Fruit fly (Drosophila melanogaster) whole organism, embryonic: ENCODE data around the gene CG3815.

Source experiments
- CG1024 ChIP-seq: fragments of 200-800 bp; sonication (Bioruptor generic); IDR thresholded peaks from 2 replicates; pipeline ENCODE4 v1.3.6; 2022; ENCODE audit warnings: missing biosample characterization, missing genetic modification characterization
- CG11398 ChIP-seq: fragments of 200-800 bp; sonication (Bioruptor generic); optimal IDR thresholded peaks from 2 replicates; lab custom pipeline; 2016; ENCODE audit warnings: missing biosample characterization, missing genetic modification characterization
- CG11696 ChIP-seq: fragments of 200-800 bp; sonication (Bioruptor generic); IDR thresholded peaks from 2 replicates; pipeline ENCODE4 v1.3.6; 2022; ENCODE audit warnings: missing biosample characterization, missing genetic modification characterization
- CG12299 ChIP-seq: fragments of 200-800 bp; sonication (Bioruptor generic); optimal IDR thresholded peaks from 2 replicates; lab custom pipeline; 2018; ENCODE audit warnings: missing biosample characterization, mild to moderate bottlenecking, missing genetic modification characterization
- CG12744 ChIP-seq: fragments of 200-800 bp; sonication (Bioruptor generic); optimal IDR thresholded peaks from 2 replicates; lab custom pipeline; 2016; ENCODE audit warnings: missing biosample characterization, missing genetic modification characterization
- CG14667 ChIP-seq: fragments of 200-800 bp; sonication (Bioruptor generic); IDR thresholded peaks from 2 replicates; pipeline ENCODE4 v1.3.6; 2022; ENCODE audit warnings: missing biosample characterization, missing genetic modification characterization
- CG14965 ChIP-seq: fragments of 200-800 bp; sonication (Bioruptor generic); optimal IDR thresholded peaks from 2 replicates; lab custom pipeline; 2016; ENCODE audit warnings: missing biosample characterization, missing genetic modification characterization, borderline replicate concordance
- CG15073 ChIP-seq: fragments of 200-800 bp; sonication (Bioruptor generic); optimal IDR thresholded peaks from 2 replicates; lab custom pipeline; 2016; ENCODE audit warnings: missing biosample characterization, missing genetic modification characterization
- CG16779 ChIP-seq: fragments of 200-800 bp; sonication (Bioruptor generic); IDR thresholded peaks from 2 replicates; pipeline ENCODE4 v1.3.6; 2022; ENCODE audit warnings: missing biosample characterization, missing genetic modification characterization
- CG17328 ChIP-seq: fragments of 200-800 bp; sonication (Bioruptor generic); IDR thresholded peaks from 2 replicates; pipeline ENCODE4 v1.3.6; 2022; ENCODE audit warnings: missing biosample characterization, missing genetic modification characterization
- CG17802 ChIP-seq: fragments of 200-800 bp; sonication (Bioruptor generic); optimal IDR thresholded peaks from 2 replicates; lab custom pipeline; 2018; ENCODE audit warnings: missing biosample characterization, mild to moderate bottlenecking, missing genetic modification characterization, moderate library complexity
- CG30431 ChIP-seq: fragments of 200-800 bp; sonication (Bioruptor generic); optimal IDR thresholded peaks from 2 replicates; lab custom pipeline; 2017; ENCODE audit warnings: missing biosample characterization, missing genetic modification characterization
- CG3281 ChIP-seq: fragments of 200-800 bp; sonication (Bioruptor generic); optimal IDR thresholded peaks from 3 replicates; lab custom pipeline; 2017; ENCODE audit warnings: missing biosample characterization, mild to moderate bottlenecking, missing genetic modification characterization
- CG34376 ChIP-seq: fragments of 200-800 bp; sonication (Bioruptor generic); optimal IDR thresholded peaks from 2 replicates; lab custom pipeline; 2018; ENCODE audit warnings: missing biosample characterization, mild to moderate bottlenecking, missing genetic modification characterization
- CG4328 ChIP-seq: fragments of 200-800 bp; sonication (Bioruptor generic); optimal IDR thresholded peaks from 3 replicates; lab custom pipeline; 2017; ENCODE audit warnings: missing biosample characterization, missing genetic modification reagents, missing genetic modification characterization
- CG4707 ChIP-seq: fragments of 200-800 bp; sonication (Bioruptor generic); optimal IDR thresholded peaks from 2 replicates; lab custom pipeline; 2018; ENCODE audit warnings: missing biosample characterization, mild to moderate bottlenecking, missing genetic modification characterization, moderate library complexity
- CG6654 ChIP-seq: fragments of 200-800 bp; sonication (Bioruptor generic); optimal IDR thresholded peaks from 2 replicates; lab custom pipeline; 2017; ENCODE audit warnings: missing biosample characterization, mild to moderate bottlenecking, missing genetic modification characterization
- CG6765 ChIP-seq: fragments of 200-800 bp; sonication (Bioruptor generic); optimal IDR thresholded peaks from 3 replicates; lab custom pipeline; 2017; ENCODE audit warnings: missing biosample characterization, mild to moderate bottlenecking, missing genetic modification characterization
- CG7786 ChIP-seq: fragments of 200-800 bp; sonication (Bioruptor generic); optimal IDR thresholded peaks from 2 replicates; lab custom pipeline; 2016; ENCODE audit warnings: missing biosample characterization, missing genetic modification characterization
- CG8478 ChIP-seq: fragments of >200 bp; optimal IDR thresholded peaks from 2 replicates; lab custom pipeline; 2018
- Doc2 ChIP-seq: fragments of 200-800 bp; sonication (Bioruptor generic); IDR thresholded peaks from 2 replicates; pipeline ENCODE4 v1.3.6; 2022; ENCODE audit warnings: missing biosample characterization, missing genetic modification characterization
- Dref ChIP-seq: fragments of 200-800 bp; sonication (Bioruptor generic); IDR thresholded peaks from 2 replicates; pipeline ENCODE4 v1.3.6; 2022; ENCODE audit warnings: missing biosample characterization, missing genetic modification characterization
- Ets97D ChIP-seq: fragments of 200-800 bp; sonication (Bioruptor generic); optimal IDR thresholded peaks from 3 replicates; lab custom pipeline; 2016; ENCODE audit warnings: missing biosample characterization, missing genetic modification characterization
- MTF-1 ChIP-seq: fragments of 200-800 bp; sonication (Bioruptor generic); optimal IDR thresholded peaks from 2 replicates; lab custom pipeline; 2018; ENCODE audit warnings: missing biosample characterization, mild to moderate bottlenecking, missing genetic modification characterization, borderline replicate concordance
- NC2α ChIP-seq: fragments of 200-800 bp; sonication (Bioruptor generic); optimal IDR thresholded peaks from 2 replicates; lab custom pipeline; 2016; ENCODE audit warnings: missing biosample characterization, missing genetic modification characterization
- Nf-YB ChIP-seq: fragments of 200-800 bp; sonication (Bioruptor generic); optimal IDR thresholded peaks from 3 replicates; lab custom pipeline; 2019; ENCODE audit warnings: missing biosample characterization, mild to moderate bottlenecking, missing genetic modification characterization, moderate library complexity
- Oaz ChIP-seq: fragments of 200-800 bp; sonication (Bioruptor generic); IDR thresholded peaks from 2 replicates; pipeline ENCODE4 v1.3.6; 2022; ENCODE audit warnings: missing biosample characterization, missing genetic modification characterization
- Ravus ChIP-seq: fragments of 200-800 bp; sonication (Bioruptor generic); IDR thresholded peaks from 2 replicates; pipeline ENCODE4 v1.3.6; 2022; ENCODE audit warnings: missing biosample characterization, missing genetic modification characterization
- Sox102F ChIP-seq: fragments of 200-800 bp; sonication (Bioruptor generic); optimal IDR thresholded peaks from 2 replicates; lab custom pipeline; 2018; ENCODE audit warnings: missing biosample characterization, mild to moderate bottlenecking, missing genetic modification characterization, moderate library complexity
- Sry-β ChIP-seq: fragments of 200-800 bp; sonication (Bioruptor generic); optimal IDR thresholded peaks from 2 replicates; lab custom pipeline; 2018; ENCODE audit warnings: missing biosample characterization, mild to moderate bottlenecking, missing genetic modification characterization, moderate library complexity
- TFAM ChIP-seq: fragments of 200-800 bp; sonication (Bioruptor generic); optimal IDR thresholded peaks from 2 replicates; lab custom pipeline; 2017; ENCODE audit warnings: missing biosample characterization, missing genetic modification characterization, inconsistent platforms
- al ChIP-seq: fragments of 200-800 bp; sonication (Bioruptor generic); IDR thresholded peaks from 2 replicates; pipeline ENCODE4 v1.3.6; 2022; ENCODE audit warnings: missing biosample characterization, missing genetic modification characterization
- btn ChIP-seq: fragments of 200-800 bp; sonication (Bioruptor generic); optimal IDR thresholded peaks from 2 replicates; lab custom pipeline; 2016; ENCODE audit warnings: missing biosample characterization, missing genetic modification characterization
- ci ChIP-seq: fragments of 200-800 bp; sonication (Bioruptor generic); IDR thresholded peaks from 3 replicates; pipeline ENCODE4 v1.3.6; 2022; ENCODE audit warnings: missing biosample characterization, missing genetic modification characterization
- dati ChIP-seq: fragments of 200-800 bp; sonication (Bioruptor generic); IDR thresholded peaks from 2 replicates; pipeline ENCODE4 v1.3.6; 2022; ENCODE audit warnings: missing biosample characterization, missing genetic modification characterization
- dimm ChIP-seq: fragments of 200-800 bp; sonication (Bioruptor generic); IDR thresholded peaks from 2 replicates; pipeline ENCODE4 v1.3.6; 2022; ENCODE audit warnings: missing biosample characterization, missing genetic modification characterization
- ems ChIP-seq: fragments of 200-800 bp; sonication (Bioruptor generic); optimal IDR thresholded peaks from 3 replicates; lab custom pipeline; 2016; ENCODE audit warnings: missing biosample characterization, missing genetic modification characterization
- gcm ChIP-seq: fragments of 200-800 bp; sonication (Bioruptor generic); optimal IDR thresholded peaks from 2 replicates; lab custom pipeline; 2019; ENCODE audit warnings: missing biosample characterization, mild to moderate bottlenecking, missing genetic modification characterization, moderate library complexity
- grn ChIP-seq: fragments of 200-800 bp; sonication (Bioruptor generic); optimal IDR thresholded peaks from 3 replicates; lab custom pipeline; 2017; ENCODE audit warnings: missing biosample characterization, missing genetic modification characterization
- gro ChIP-seq: fragments of 200-800 bp; sonication (Bioruptor generic); optimal IDR thresholded peaks from 2 replicates; lab custom pipeline; 2016; ENCODE audit warnings: missing biosample characterization, missing genetic modification characterization
- hth ChIP-seq: fragments of >200 bp; optimal IDR thresholded peaks from 2 replicates; lab custom pipeline; 2017; ENCODE audit warnings: inconsistent platforms
- jigr1 ChIP-seq: fragments of 200-800 bp; sonication (Bioruptor generic); IDR thresholded peaks from 3 replicates; pipeline ENCODE4 v1.3.6; 2022; ENCODE audit warnings: missing biosample characterization, missing genetic modification characterization
- ken ChIP-seq: fragments of 200-800 bp; sonication (Bioruptor generic); IDR thresholded peaks from 3 replicates; pipeline ENCODE4 v1.3.6; 2022; ENCODE audit warnings: missing biosample characterization, missing genetic modification characterization
- lbe ChIP-seq: fragments of 200-800 bp; sonication (Bioruptor generic); optimal IDR thresholded peaks from 2 replicates; lab custom pipeline; 2016; ENCODE audit warnings: missing biosample characterization, mild to moderate bottlenecking, missing genetic modification characterization
- lola ChIP-seq, 3 experiments: fragments of >200 bp in 2 of 3; fragments of 200-800 bp in 1 of 3; sonication (Bioruptor generic) in 1 of 3; optimal IDR thresholded peaks; 2 replicates each; lab custom pipeline; 2017 to 2019; ENCODE audit warnings: missing biosample characterization in 3 of 3, missing genetic modification characterization in 3 of 3, mild to moderate bottlenecking in 1 of 3, moderate library complexity in 1 of 3
- pb ChIP-seq: fragments of 200-800 bp; sonication (Bioruptor generic); optimal IDR thresholded peaks from 3 replicates; lab custom pipeline; 2016; ENCODE audit warnings: missing biosample characterization, missing genetic modification characterization
- pfk ChIP-seq: fragments of 200-800 bp; sonication (Bioruptor generic); optimal IDR thresholded peaks from 2 replicates; lab custom pipeline; 2018; ENCODE audit warnings: missing biosample characterization, mild to moderate bottlenecking, missing genetic modification characterization, moderate library complexity
- repo ChIP-seq: fragments of 200-800 bp; sonication (Bioruptor generic); optimal IDR thresholded peaks from 2 replicates; lab custom pipeline; 2016; ENCODE audit warnings: missing biosample characterization, missing genetic modification characterization
- row ChIP-seq: fragments of 200-800 bp; sonication (Bioruptor generic); IDR thresholded peaks from 3 replicates; pipeline ENCODE4 v1.3.6; 2022; ENCODE audit warnings: missing biosample characterization, missing genetic modification characterization
- scrt ChIP-seq: fragments of 200-800 bp; sonication (Bioruptor generic); optimal IDR thresholded peaks from 2 replicates; lab custom pipeline; 2018; ENCODE audit warnings: missing biosample characterization, mild to moderate bottlenecking, missing genetic modification characterization, moderate library complexity
- slou ChIP-seq: fragments of 200-800 bp; sonication (Bioruptor generic); optimal IDR thresholded peaks from 3 replicates; lab custom pipeline; 2016; ENCODE audit warnings: missing biosample characterization, missing genetic modification characterization
- sna ChIP-seq: fragments of 200-800 bp; sonication (Bioruptor generic); IDR thresholded peaks from 2 replicates; pipeline ENCODE4 v1.3.6; 2022; ENCODE audit warnings: missing biosample characterization, missing genetic modification characterization; ENCODE audit not compliant: partially characterized antibody
- stc ChIP-seq: fragments of 200-800 bp; sonication (Bioruptor generic); IDR thresholded peaks from 2 replicates; pipeline ENCODE4 v1.3.6; 2022; ENCODE audit warnings: missing biosample characterization, missing genetic modification characterization

Gene CG3815

dm6 chrX:6255414-6255915 lies 39.7 kb upstream of the CG3815 start, which contains the start of the genes Rbcn-3A and Spx (continued):
- no peak for TF ChIP-seq hth (lab: Kevin White, UChicago)
- TF ChIP-seq CG1024 (GFP tag; lab: Robert Waterston, UW) = no peak
- TF ChIP-seq ken (GFP tag; lab: Robert Waterston, UW) = no peak
- TF ChIP-seq ems = no peak
- peak; percentile 23; the same call in 1 of the 2 replicates for TF ChIP-seq al (GFP tag; lab: Robert Waterston, UW)
- no peak for TF ChIP-seq CG6765 (GFP tag; lab: Kevin White, UChicago)
- no peak for TF ChIP-seq CG12299 (tag; lab: Kevin White, UChicago)
- no peak for TF ChIP-seq CG11696
- no peak for TF ChIP-seq CG14667 (GFP tag; lab: Robert Waterston, UW)
- TF ChIP-seq slou (GFP tag; lab: Kevin White, UChicago) = peak; percentile 21
- TF ChIP-seq Ravus (GFP tag; lab: Robert Waterston, UW) = no peak
- TF ChIP-seq CG16779 (GFP tag; lab: Robert Waterston, UW) = no peak
- TF ChIP-seq dimm = no peak
- TF ChIP-seq CG8478 (lab: Kevin White, UChicago) = no peak
- no peak for TF ChIP-seq CG17802 (tag; lab: Kevin White, UChicago)
- peak; percentile 18 for TF ChIP-seq Ets97D (GFP tag; lab: Kevin White, UChicago)
- TF ChIP-seq lola (GFP tag; optimal IDR thresholded peaks at IDR 0.05; lab: Kevin White, UChicago) = peak in 1 of 3 experiments; percentile 32
- TF ChIP-seq CG11398 = no peak
- TF ChIP-seq CG7786 = no peak
- no peak for TF ChIP-seq CG4328
- TF ChIP-seq CG6654 (GFP tag; lab: Kevin White, UChicago) = no peak
- TF ChIP-seq Oaz (GFP tag; lab: Robert Waterston, UW) = no peak
- no peak for TF ChIP-seq CG30431 (GFP tag; lab: Kevin White, UChicago)
- TF ChIP-seq repo (GFP tag; lab: Kevin White, UChicago) = no peak
- peak; percentile 49 for TF ChIP-seq Sox102F (GFP tag; lab: Kevin White, UChicago)
- TF ChIP-seq dati (GFP tag; lab: Robert Waterston, UW) = no peak
- no peak for TF ChIP-seq CG12744 (GFP tag; lab: Kevin White, UChicago)
- no peak for TF ChIP-seq CG4707 (GFP tag; lab: Kevin White, UChicago)
- no peak for TF ChIP-seq MTF-1
- no peak for TF ChIP-seq pb
- TF ChIP-seq gro (GFP tag; lab: Kevin White, UChicago) = no peak
- TF ChIP-seq row (GFP tag; lab: Robert Waterston, UW) = peak; percentile 81
- TF ChIP-seq jigr1 (GFP tag; lab: Robert Waterston, UW) = no peak
- TF ChIP-seq TFAM = no peak
- peak; percentile 77 for TF ChIP-seq Dref
- TF ChIP-seq CG15073 (GFP tag; lab: Kevin White, UChicago) = no peak
- TF ChIP-seq CG17328 (GFP tag; lab: Robert Waterston, UW) = peak; percentile 29; the same call in 1 of the 2 replicates
- TF ChIP-seq scrt (GFP tag; lab: Kevin White, UChicago) = no peak
- TF ChIP-seq btn = no peak
- no peak for TF ChIP-seq pfk (GFP tag; lab: Kevin White, UChicago)
- no peak for TF ChIP-seq stc (GFP tag; lab: Robert Waterston, UW)
- peak; percentile 24 for TF ChIP-seq lbe
- no peak for TF ChIP-seq NC2α
- TF ChIP-seq CG14965 (GFP tag; lab: Kevin White, UChicago) = no peak
- TF ChIP-seq sna (GFP tag; lab: Robert Waterston, UW) = peak; percentile 83
- no peak for TF ChIP-seq Doc2 (GFP tag; lab: Robert Waterston, UW)
- TF ChIP-seq ci (GFP tag; lab: Robert Waterston, UW) = no peak
- no peak for TF ChIP-seq CG3281 (GFP tag; lab: Kevin White, UChicago)
- peak; percentile 21 for TF ChIP-seq gcm (GFP tag; lab: Kevin White, UChicago)
- TF ChIP-seq CG34376 (GFP tag; lab: Kevin White, UChicago) = no peak
- no peak for TF ChIP-seq Nf-YB (GFP tag; lab: Kevin White, UChicago)
- no peak for TF ChIP-seq Sry-β (GFP tag; lab: Kevin White, UChicago)
- no peak for TF ChIP-seq grn (GFP tag; lab: Kevin White, UChicago)
